Fruit fly (Drosophila melanogaster) whole organism: ENCODE measurements around the gene nompB.

Experiments
- CG8478 ChIP-seq: fragments of >200 bp; optimal IDR thresholded peaks from 2 replicates; lab custom pipeline; 2018; ENCODE audit warnings: inconsistent platforms
- Dll ChIP-seq: fragments of >200 bp; optimal IDR thresholded peaks from 2 replicates; lab custom pipeline; 2017
- EcR ChIP-seq, 2 experiments: fragments of >200 bp; optimal IDR thresholded peaks; 2 replicates each; lab custom pipeline; 2017; ENCODE audit warnings: missing biosample characterization in 2 of 2, missing genetic modification characterization in 2 of 2, missing genetic modification reagents in 2 of 2
- pan ChIP-seq: fragments of >200 bp; optimal IDR thresholded peaks from 2 replicates; lab custom pipeline; 2017
- psq ChIP-seq: fragments of >200 bp; optimal IDR thresholded peaks from 2 replicates; lab custom pipeline; 2017
- usp ChIP-seq: fragments of >200 bp; optimal IDR thresholded peaks from 2 replicates; lab custom pipeline; 2017; ENCODE audit warnings: missing biosample characterization, missing genetic modification characterization, mixed read lengths

The nompB gene

DNA sequence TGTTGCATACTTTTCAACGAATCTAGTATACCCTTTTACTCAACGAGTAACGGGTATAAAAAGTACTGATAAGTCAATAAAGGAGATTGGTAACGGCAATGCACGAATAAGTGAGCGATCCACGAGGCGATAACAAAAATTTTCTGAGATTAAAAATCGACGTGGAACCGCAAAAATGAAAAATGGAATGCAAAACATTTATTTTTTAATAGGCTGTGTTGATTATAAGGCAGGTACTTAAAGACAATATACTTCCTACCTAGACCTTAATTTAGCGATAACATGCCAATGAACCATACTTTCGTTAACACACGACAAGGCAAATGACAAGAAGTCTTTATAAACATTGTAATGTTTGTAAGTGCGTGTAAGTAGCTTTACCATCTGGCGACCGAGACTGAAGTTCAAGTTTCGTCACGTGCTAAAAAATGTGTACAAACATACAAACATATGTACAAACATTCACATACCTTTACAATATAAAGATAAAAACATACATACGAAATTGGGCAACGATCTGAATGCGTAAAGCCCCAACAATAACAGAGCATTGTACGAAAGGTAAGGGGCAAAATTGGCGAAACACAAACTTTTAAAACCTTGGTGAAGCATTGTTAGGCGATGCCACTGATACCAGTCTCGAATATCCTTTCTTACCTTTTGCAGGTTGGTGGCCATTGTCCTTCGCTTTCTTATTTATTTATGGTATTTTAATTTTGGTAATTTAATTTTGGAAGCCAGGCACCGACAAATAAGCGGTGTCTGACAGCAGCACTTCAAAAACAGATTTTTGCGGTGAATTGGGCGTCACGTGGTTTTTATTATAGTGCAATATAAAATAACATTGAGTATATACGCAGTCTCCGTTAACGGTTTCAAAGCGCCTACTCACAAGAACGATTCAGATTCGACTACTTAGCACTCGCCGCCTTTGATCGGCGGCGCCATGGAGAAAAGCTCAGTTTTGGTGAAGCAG, 33.8 kb upstream of the nompB start:
- TF ChIP-seq pan (lab: Kevin White, UChicago) (no peak), psq (lab: Kevin White, UChicago) (no peak), EcR (GFP tag; optimal IDR thresholded peaks at IDR 0.05; lab: Kevin White, UChicago) (no peak), CG8478 (lab: Kevin White, UChicago) (no peak), Dll (lab: Kevin White, UChicago) (no peak), usp (GFP tag; lab: Kevin White, UChicago) (no peak)

DNA sequence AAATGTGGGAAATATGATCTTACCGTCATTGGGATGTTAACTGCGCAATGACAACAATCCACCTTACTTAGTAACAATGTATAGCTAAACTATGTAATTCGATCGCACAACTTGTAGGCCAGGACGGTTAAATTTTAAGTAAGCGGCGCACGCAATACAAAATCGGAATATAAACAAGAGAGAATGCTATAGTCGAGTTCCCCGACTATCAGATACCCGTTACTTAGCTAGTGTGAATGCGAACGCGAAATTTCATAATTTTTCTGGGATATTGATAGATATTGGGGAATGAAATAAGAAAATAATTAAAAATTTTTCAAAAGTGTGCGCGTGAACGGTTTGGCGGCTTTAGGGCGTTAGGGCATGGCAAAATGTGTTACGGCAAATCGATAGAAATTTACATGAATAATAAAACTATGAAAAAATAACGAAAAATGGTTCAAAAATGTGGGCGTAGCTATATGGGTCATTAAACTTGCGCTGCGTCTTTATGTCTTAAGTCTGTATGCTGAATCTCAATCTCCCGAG, 32.9 kb upstream of the nompB start:
- TF ChIP-seq CG8478 (lab: Kevin White, UChicago), result no peak
- TF ChIP-seq usp (GFP tag; lab: Kevin White, UChicago), result no peak
- TF ChIP-seq psq (lab: Kevin White, UChicago), result no peak
- TF ChIP-seq Dll (lab: Kevin White, UChicago), result no peak
- no peak for TF ChIP-seq pan (lab: Kevin White, UChicago)
- no peak for TF ChIP-seq EcR (GFP tag; optimal IDR thresholded peaks at IDR 0.05; lab: Kevin White, UChicago)

DNA sequence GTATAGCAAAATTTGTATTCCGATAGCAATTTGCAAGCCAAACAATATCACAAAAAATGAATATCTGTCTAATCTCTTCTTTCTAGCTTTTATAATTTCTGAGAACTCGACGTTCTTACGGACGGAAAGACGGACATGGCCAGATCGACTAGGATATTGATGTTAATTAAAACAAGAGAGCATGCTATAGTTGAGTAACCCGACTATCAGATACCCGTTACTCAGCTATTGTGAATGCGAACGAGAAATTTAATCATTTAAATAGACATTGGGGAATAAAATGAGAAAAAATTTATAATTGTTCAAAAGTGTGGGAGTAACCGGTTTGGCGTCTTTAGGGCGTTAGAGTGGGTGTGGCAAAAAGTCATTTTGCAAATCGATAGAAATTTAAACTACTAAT, 31.3 kb upstream of the nompB start:
- TF ChIP-seq EcR (GFP tag; optimal IDR thresholded peaks at IDR 0.05; lab: Kevin White, UChicago) (no peak), CG8478 (lab: Kevin White, UChicago) (no peak), psq (lab: Kevin White, UChicago) (no peak), pan (lab: Kevin White, UChicago) (no peak), Dll (lab: Kevin White, UChicago) (no peak), usp (GFP tag; lab: Kevin White, UChicago) (no peak)

DNA sequence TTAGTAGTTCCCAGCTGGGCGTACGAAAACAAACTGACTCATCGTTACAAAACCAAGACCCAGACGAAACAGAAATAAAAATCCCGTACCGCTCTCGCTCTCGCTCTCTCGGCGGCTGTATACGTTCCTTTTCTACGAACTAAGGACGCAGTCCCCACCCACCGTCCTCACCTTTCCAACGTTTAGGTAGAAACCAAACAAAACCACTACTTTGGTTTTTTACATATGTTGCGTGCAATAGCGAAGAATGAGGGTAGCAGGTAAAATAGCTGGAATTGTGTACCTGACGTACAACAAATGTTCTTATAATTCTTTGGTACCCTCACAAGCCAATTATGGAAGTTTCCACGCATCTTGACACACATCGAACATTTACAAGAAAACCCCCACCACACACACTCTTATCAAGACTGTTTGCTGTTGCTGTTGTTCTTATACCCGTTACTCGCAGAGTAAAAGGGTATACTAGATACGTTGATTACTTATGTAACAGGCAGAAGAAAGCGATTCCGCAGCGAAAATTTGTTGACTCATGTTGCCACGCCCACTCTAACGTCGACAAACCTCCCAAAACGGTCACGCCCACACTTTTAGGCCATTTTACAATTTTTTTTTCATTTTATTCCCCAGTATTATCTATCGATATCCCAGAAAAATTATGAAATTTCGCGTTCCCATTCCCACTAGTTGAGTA, 29.7 kb upstream of the nompB start:
- TF ChIP-seq EcR (GFP tag; optimal IDR thresholded peaks at IDR 0.05; lab: Kevin White, UChicago) (no peak), Dll (lab: Kevin White, UChicago) (no peak), psq (lab: Kevin White, UChicago) (no peak), usp (GFP tag; lab: Kevin White, UChicago) (no peak), CG8478 (lab: Kevin White, UChicago) (no peak), pan (lab: Kevin White, UChicago) (no peak)

DNA sequence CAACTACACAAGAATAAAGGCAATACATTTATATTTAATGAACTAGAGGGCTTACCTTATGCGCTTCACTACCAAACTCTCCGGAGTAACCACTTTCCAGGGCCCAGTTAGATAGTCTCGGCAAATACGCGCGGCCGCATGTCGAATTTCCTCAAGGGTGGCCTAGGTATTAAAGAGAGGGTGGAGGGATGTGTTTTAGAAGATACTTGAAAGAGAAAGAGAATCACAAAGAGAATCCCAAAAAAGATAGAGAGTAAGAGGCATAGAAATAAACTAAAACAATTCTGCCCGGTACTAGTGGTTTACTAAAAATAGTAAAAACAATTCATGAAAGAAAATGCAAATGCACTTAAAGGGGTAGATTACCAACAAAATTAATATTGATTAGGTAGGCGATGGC, 28.7 kb upstream of the nompB start:
- no peak for TF ChIP-seq psq (lab: Kevin White, UChicago)
- no peak for TF ChIP-seq CG8478 (lab: Kevin White, UChicago)
- TF ChIP-seq EcR (GFP tag; optimal IDR thresholded peaks at IDR 0.05; lab: Kevin White, UChicago), result no peak
- TF ChIP-seq pan (lab: Kevin White, UChicago), result no peak

DNA sequence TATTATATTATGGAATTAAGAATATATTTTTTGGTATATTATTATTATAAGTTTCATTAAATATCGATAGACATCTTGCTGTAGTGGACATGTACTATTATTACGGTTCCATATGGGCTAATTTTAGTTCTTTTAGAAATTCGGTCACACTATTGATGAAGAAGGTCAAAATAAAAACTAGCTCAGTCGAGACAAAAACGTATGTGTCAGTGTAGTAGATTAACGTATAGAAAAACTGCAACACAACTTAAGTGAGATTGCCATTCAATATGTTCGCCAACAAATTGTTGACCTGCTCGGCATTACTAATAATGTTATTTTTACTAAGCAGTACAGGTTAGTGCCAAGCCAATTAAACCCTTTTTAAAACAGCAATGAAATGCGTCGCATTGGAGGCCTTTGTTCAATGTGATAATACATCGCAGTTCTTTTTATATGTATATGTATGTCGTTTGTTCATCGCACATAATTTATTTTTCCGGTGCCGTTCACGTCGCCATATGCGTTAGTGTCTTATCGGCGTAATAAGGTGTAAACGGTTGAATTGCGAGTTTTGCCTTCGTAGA, 15.9 kb downstream of the nompB start, which contains the start of gene Lamp1:
Gene Lamp1, plus strand, starts transcription at position 164 of the 566 bp plus-strand sequence.
- TF ChIP-seq Dll (lab: Kevin White, UChicago) (no peak), pan (lab: Kevin White, UChicago) (no peak), CG8478 (lab: Kevin White, UChicago) (no peak), psq (lab: Kevin White, UChicago) (no peak), usp (GFP tag; lab: Kevin White, UChicago) (no peak), EcR (GFP tag; optimal IDR thresholded peaks at IDR 0.05; lab: Kevin White, UChicago) (no peak)

DNA sequence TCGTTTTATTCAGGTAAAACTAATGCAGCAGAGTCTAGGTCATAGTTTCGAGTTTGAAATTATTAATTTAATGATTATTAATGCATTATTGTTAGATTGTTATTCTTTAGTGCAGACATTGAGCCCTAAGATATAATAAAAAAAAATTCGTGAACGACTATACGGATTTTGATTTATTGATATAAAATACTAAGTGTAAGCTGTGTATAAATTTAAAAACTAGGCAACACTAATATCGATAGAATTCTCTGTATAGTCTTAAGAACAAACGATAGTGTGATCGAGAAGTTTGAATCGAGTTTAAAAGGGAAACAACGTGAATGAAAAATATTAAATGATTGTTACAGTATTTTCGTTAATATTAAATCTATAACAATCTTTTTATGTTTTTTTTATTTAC, 29.6 kb downstream of the nompB start:
- no peak for TF ChIP-seq EcR (GFP tag; optimal IDR thresholded peaks at IDR 0.05; lab: Kevin White, UChicago)
- no peak for TF ChIP-seq CG8478 (lab: Kevin White, UChicago)
- TF ChIP-seq psq (lab: Kevin White, UChicago), result no peak

DNA sequence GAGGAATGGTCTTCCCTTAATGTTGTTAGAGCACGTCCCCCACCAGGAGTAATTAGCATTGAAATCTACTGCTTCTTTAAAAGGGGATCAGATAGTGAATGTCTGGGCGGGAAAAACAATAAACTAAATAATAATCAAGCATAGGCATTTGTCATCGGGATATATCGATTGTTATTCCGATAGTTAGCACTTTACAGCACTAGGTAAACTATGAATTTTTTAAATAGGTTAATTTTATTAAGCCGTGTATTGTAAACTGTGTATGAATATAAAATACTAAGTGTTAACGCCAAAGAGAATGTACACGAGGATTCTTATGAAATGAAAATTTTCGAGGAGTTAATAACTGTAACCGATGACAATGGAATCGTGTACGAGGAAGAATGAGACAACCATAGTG, 31.0 kb downstream of the nompB start:
- TF ChIP-seq pan (lab: Kevin White, UChicago) (no peak), usp (GFP tag; lab: Kevin White, UChicago) (no peak), CG8478 (lab: Kevin White, UChicago) (no peak), EcR (GFP tag; optimal IDR thresholded peaks at IDR 0.05; lab: Kevin White, UChicago) (no peak), Dll (lab: Kevin White, UChicago) (no peak), psq (lab: Kevin White, UChicago) (no peak)
